Fruit fly (Drosophila melanogaster): Measurements from ENCODE around the gene UQCR-14L.

dm6 chr3R:28332674-28333421 lies 39.0 kb downstream of the UQCR-14L start:
- TF ChIP-seq D1 (tag; optimal IDR thresholded peaks at IDR 0.05) (no peak), CG34367 (tag; optimal IDR thresholded peaks at IDR 0.05) (no peak), gl (tag; optimal IDR thresholded peaks at IDR 0.05) (no peak), CG9948 (tag; optimal IDR thresholded peaks at IDR 0.05) (no peak)

Data from whole organism, pupa.